Fruit fly (Drosophila melanogaster) whole organism, embryonic: ENCODE measurements around the gene Prosalpha6.

Experiments
- CG15073 ChIP-seq: fragments of 200-800 bp; sonication (Bioruptor generic); optimal IDR thresholded peaks from 2 replicates; lab custom pipeline; 2016; ENCODE audit warnings: missing biosample characterization, missing genetic modification characterization
- CG16779 ChIP-seq: fragments of 200-800 bp; sonication (Bioruptor generic); IDR thresholded peaks from 2 replicates; pipeline ENCODE4 v1.3.6; 2022; ENCODE audit warnings: missing biosample characterization, missing genetic modification characterization
- CG18476 ChIP-seq: fragments of 200-800 bp; sonication (Bioruptor generic); optimal IDR thresholded peaks from 2 replicates; lab custom pipeline; 2016; ENCODE audit warnings: missing biosample characterization, mild to moderate bottlenecking, missing genetic modification characterization
- CG32532 ChIP-seq: fragments of 200-800 bp; sonication (Bioruptor generic); IDR thresholded peaks from 2 replicates; pipeline ENCODE4 v1.3.6; 2022; ENCODE audit warnings: missing biosample characterization, missing genetic modification characterization
- CG3838 ChIP-seq: fragments of 200-800 bp; sonication (Bioruptor generic); optimal IDR thresholded peaks from 3 replicates; lab custom pipeline; 2016; ENCODE audit warnings: missing biosample characterization, missing genetic modification characterization
- CG8089 ChIP-seq: fragments of 200-800 bp; sonication (Bioruptor generic); optimal IDR thresholded peaks from 3 replicates; lab custom pipeline; 2016; ENCODE audit warnings: missing biosample characterization, missing genetic modification characterization
- H15 ChIP-seq: fragments of 200-800 bp; sonication (Bioruptor generic); IDR thresholded peaks from 3 replicates; pipeline ENCODE4 v1.3.6; 2022; ENCODE audit warnings: missing biosample characterization, missing genetic modification characterization

- TF ChIP-seq CG32532 (GFP tag; lab: Robert Waterston, UW) (no peak), CG3838 (GFP tag; lab: Kevin White, UChicago) (no peak), CG8089 (GFP tag; lab: Kevin White, UChicago) (no peak), CG15073 (GFP tag; lab: Kevin White, UChicago) (no peak), H15 (GFP tag; lab: Robert Waterston, UW) (no peak), CG16779 (GFP tag; lab: Robert Waterston, UW) (no peak), CG18476 (no peak)
Observed at dm6 chr2L:10261774-10262173, 40.6 kb downstream of the Prosalpha6 start.
